Fruit fly (Drosophila melanogaster) whole organism, embryonic: ENCODE results near the gene mrva.

ENCODE experiments used
- Abd-B ChIP-seq: fragments of 200-800 bp; sonication (Bioruptor generic); optimal IDR thresholded peaks from 2 replicates; lab custom pipeline; 2018; ENCODE audit warnings: missing biosample characterization, mild to moderate bottlenecking, missing genetic modification characterization, moderate library complexity
- CG10462 ChIP-seq: fragments of 200-800 bp; sonication (Bioruptor generic); optimal IDR thresholded peaks from 2 replicates; lab custom pipeline; 2016; ENCODE audit warnings: missing biosample characterization, missing genetic modification characterization
- CG11695 ChIP-seq: fragments of 200-800 bp; sonication (Bioruptor generic); IDR thresholded peaks from 3 replicates; pipeline ENCODE4 v1.3.6; 2022; ENCODE audit warnings: missing biosample characterization, missing genetic modification characterization
- CG13287 ChIP-seq: fragments of 200-800 bp; sonication (Bioruptor generic); IDR thresholded peaks from 2 replicates; pipeline ENCODE4 v1.3.6; 2022; ENCODE audit warnings: missing biosample characterization, missing genetic modification characterization; ENCODE audit not compliant: partially characterized antibody
- CG15601 ChIP-seq: fragments of 200-800 bp; sonication (Bioruptor generic); optimal IDR thresholded peaks from 3 replicates; lab custom pipeline; 2019; ENCODE audit warnings: missing biosample characterization, mild to moderate bottlenecking, missing genetic modification characterization, moderate library complexity
- CG1603 ChIP-seq: fragments of 200-800 bp; sonication (Bioruptor generic); optimal IDR thresholded peaks from 2 replicates; lab custom pipeline; 2019; ENCODE audit warnings: missing biosample characterization, mild to moderate bottlenecking, missing genetic modification characterization, moderate library complexity
- CG16813 ChIP-seq: fragments of 200-800 bp; sonication (Bioruptor generic); IDR thresholded peaks from 3 replicates; pipeline ENCODE4 v1.3.6; 2022; ENCODE audit warnings: missing biosample characterization, missing genetic modification characterization; ENCODE audit not compliant: partially characterized antibody
- CG17361 ChIP-seq: fragments of 200-800 bp; sonication (Bioruptor generic); IDR thresholded peaks from 3 replicates; pipeline ENCODE4 v1.3.6; 2022; ENCODE audit warnings: missing biosample characterization, missing genetic modification characterization
- CG2120 ChIP-seq: fragments of 200-800 bp; sonication (Bioruptor generic); optimal IDR thresholded peaks from 3 replicates; lab custom pipeline; 2016; ENCODE audit warnings: missing biosample characterization, missing genetic modification characterization
- CG2202 ChIP-seq: fragments of 200-800 bp; sonication (Bioruptor generic); optimal IDR thresholded peaks from 2 replicates; lab custom pipeline; 2018; ENCODE audit warnings: missing biosample characterization, mild to moderate bottlenecking, missing genetic modification characterization
- CG31224 ChIP-seq: fragments of 200-800 bp; sonication (Bioruptor generic); IDR thresholded peaks from 2 replicates; pipeline ENCODE4 v1.3.6; 2022; ENCODE audit warnings: missing biosample characterization, missing genetic modification characterization
- CG31388 ChIP-seq: fragments of 200-800 bp; sonication (Bioruptor generic); optimal IDR thresholded peaks from 2 replicates; lab custom pipeline; 2016; ENCODE audit warnings: missing biosample characterization, missing genetic modification characterization
- CG34376 ChIP-seq: fragments of 200-800 bp; sonication (Bioruptor generic); optimal IDR thresholded peaks from 2 replicates; lab custom pipeline; 2018; ENCODE audit warnings: missing biosample characterization, mild to moderate bottlenecking, missing genetic modification characterization
- CG6654 ChIP-seq: fragments of 200-800 bp; sonication (Bioruptor generic); optimal IDR thresholded peaks from 2 replicates; lab custom pipeline; 2017; ENCODE audit warnings: missing biosample characterization, mild to moderate bottlenecking, missing genetic modification characterization
- CG7839 ChIP-seq: fragments of 200-800 bp; sonication (Bioruptor generic); optimal IDR thresholded peaks from 3 replicates; lab custom pipeline; 2018; ENCODE audit warnings: missing biosample characterization, mild to moderate bottlenecking, missing genetic modification characterization, moderate library complexity
- CG8290 ChIP-seq, 3 experiments: fragments of 200-800 bp; sonication (Bioruptor generic); optimal IDR thresholded peaks; 2 replicates each; lab custom pipeline; 2016 to 2019; ENCODE audit warnings: missing biosample characterization in 3 of 3, missing genetic modification characterization in 3 of 3, mild to moderate bottlenecking in 2 of 3, moderate library complexity in 1 of 3
- CrebB ChIP-seq: fragments of 200-800 bp; sonication (Bioruptor generic); optimal IDR thresholded peaks from 3 replicates; lab custom pipeline; 2018; ENCODE audit warnings: missing biosample characterization, mild to moderate bottlenecking, missing genetic modification characterization
- D ChIP-seq, 2 experiments: fragments of 200-800 bp in 1 of 2; fragments of >200 bp in 1 of 2; sonication (Bioruptor generic) in 1 of 2; optimal IDR thresholded peaks; 2 replicates in 1 of 2; 3 replicates in 1 of 2; lab custom pipeline; 2017; ENCODE audit warnings: mild to moderate bottlenecking in 1 of 2, missing biosample characterization in 1 of 2, missing genetic modification characterization in 1 of 2, missing genetic modification reagents in 1 of 2
- H15 ChIP-seq: fragments of 200-800 bp; sonication (Bioruptor generic); IDR thresholded peaks from 3 replicates; pipeline ENCODE4 v1.3.6; 2022; ENCODE audit warnings: missing biosample characterization, missing genetic modification characterization
- HLH3B ChIP-seq: fragments of 200-800 bp; sonication (Bioruptor generic); IDR thresholded peaks from 2 replicates; pipeline ENCODE4 v1.3.6; 2022; ENCODE audit warnings: missing biosample characterization, missing genetic modification characterization
- Hey ChIP-seq: fragments of 200-800 bp; sonication (Bioruptor generic); optimal IDR thresholded peaks from 3 replicates; lab custom pipeline; 2018; ENCODE audit warnings: missing biosample characterization, mild to moderate bottlenecking, missing genetic modification characterization
- Hsf ChIP-seq: fragments of 200-800 bp; sonication (Bioruptor generic); optimal IDR thresholded peaks from 3 replicates; lab custom pipeline; 2016; ENCODE audit warnings: missing biosample characterization, missing genetic modification characterization
- MBD-R2 ChIP-seq: fragments of 200-800 bp; sonication (Bioruptor generic); IDR thresholded peaks from 2 replicates; pipeline ENCODE4 v1.3.6; 2022; ENCODE audit warnings: missing biosample characterization, missing genetic modification characterization
- Nf-YC ChIP-seq: fragments of 200-800 bp; optimal IDR thresholded peaks from 3 replicates; lab custom pipeline; 2019; ENCODE audit warnings: missing biosample characterization, mild to moderate bottlenecking, missing genetic modification characterization, moderate library complexity
- Oli ChIP-seq: fragments of 200-800 bp; sonication (Bioruptor generic); optimal IDR thresholded peaks from 2 replicates; lab custom pipeline; 2018; ENCODE audit warnings: missing biosample characterization, mild to moderate bottlenecking, missing genetic modification characterization, moderate library complexity
- Poxn ChIP-seq: fragments of 200-800 bp; sonication (Bioruptor generic); IDR thresholded peaks from 2 replicates; pipeline ENCODE4 v1.3.6; 2022; ENCODE audit warnings: missing biosample characterization, missing genetic modification characterization
- Ptx1 ChIP-seq: fragments of 200-800 bp; sonication (Bioruptor generic); IDR thresholded peaks from 2 replicates; pipeline ENCODE4 v1.3.6; 2022; ENCODE audit warnings: missing biosample characterization, missing genetic modification characterization
- Sox102F ChIP-seq: fragments of 200-800 bp; sonication (Bioruptor generic); optimal IDR thresholded peaks from 2 replicates; lab custom pipeline; 2018; ENCODE audit warnings: missing biosample characterization, mild to moderate bottlenecking, missing genetic modification characterization, moderate library complexity
- Xbp1 ChIP-seq: fragments of 200-800 bp; sonication (Bioruptor generic); optimal IDR thresholded peaks from 3 replicates; lab custom pipeline; 2016; ENCODE audit warnings: missing biosample characterization, mild to moderate bottlenecking, missing genetic modification characterization
- Xrp1 ChIP-seq: fragments of 200-800 bp; sonication (Bioruptor generic); IDR thresholded peaks from 2 replicates; pipeline ENCODE4 v1.3.6; 2022; ENCODE audit warnings: missing biosample characterization, missing genetic modification characterization
- abd-A ChIP-seq: fragments of 200-800 bp; sonication (Bioruptor generic); optimal IDR thresholded peaks from 3 replicates; lab custom pipeline; 2019; ENCODE audit warnings: missing biosample characterization, mild to moderate bottlenecking, missing genetic modification characterization, moderate library complexity
- caup ChIP-seq: fragments of 200-800 bp; sonication (Bioruptor generic); optimal IDR thresholded peaks from 3 replicates; lab custom pipeline; 2017; ENCODE audit warnings: missing biosample characterization, mild to moderate bottlenecking, missing genetic modification characterization, moderate library complexity; ENCODE audit not compliant: severe bottlenecking
- cg ChIP-seq: fragments of 200-800 bp; sonication (Bioruptor generic); optimal IDR thresholded peaks from 3 replicates; lab custom pipeline; 2019; ENCODE audit warnings: missing biosample characterization, mild to moderate bottlenecking, missing genetic modification characterization, moderate library complexity
- crp ChIP-seq, 2 experiments: fragments of 200-800 bp; sonication (Bioruptor generic); optimal IDR thresholded peaks; 2 replicates in 1 of 2; 3 replicates in 1 of 2; lab custom pipeline; 2017; ENCODE audit warnings: missing biosample characterization in 2 of 2, missing genetic modification characterization in 2 of 2, mild to moderate bottlenecking in 1 of 2, moderate library complexity in 1 of 2
- en ChIP-seq: fragments of 200-800 bp; sonication (Bioruptor generic); optimal IDR thresholded peaks from 2 replicates; lab custom pipeline; 2016; ENCODE audit warnings: missing biosample characterization, missing genetic modification characterization
- fd102C ChIP-seq: fragments of 200-800 bp; sonication (Bioruptor generic); optimal IDR thresholded peaks from 2 replicates; lab custom pipeline; 2018; ENCODE audit warnings: missing biosample characterization, mild to moderate bottlenecking, missing genetic modification characterization, moderate library complexity
- gro ChIP-seq: fragments of 200-800 bp; sonication (Bioruptor generic); optimal IDR thresholded peaks from 2 replicates; lab custom pipeline; 2016; ENCODE audit warnings: missing biosample characterization, missing genetic modification characterization
- hb ChIP-seq: fragments of 200-800 bp; sonication (Bioruptor generic); IDR thresholded peaks from 3 replicates; pipeline ENCODE4 v1.3.6; 2022; ENCODE audit warnings: missing biosample characterization, missing genetic modification characterization; ENCODE audit not compliant: partially characterized antibody
- insv ChIP-seq, 2 experiments: fragments of 200-800 bp; sonication (Bioruptor generic); optimal IDR thresholded peaks; 3 replicates each; lab custom pipeline; 2016 to 2018; ENCODE audit warnings: missing biosample characterization in 2 of 2, missing genetic modification characterization in 2 of 2
- knrl ChIP-seq: fragments of 200-800 bp; sonication (Bioruptor generic); IDR thresholded peaks from 3 replicates; pipeline ENCODE4 v1.3.6; 2022; ENCODE audit warnings: missing biosample characterization, missing genetic modification characterization; ENCODE audit not compliant: partially characterized antibody
- nau ChIP-seq: fragments of 200-800 bp; sonication (Bioruptor generic); optimal IDR thresholded peaks from 3 replicates; lab custom pipeline; 2017; ENCODE audit warnings: missing biosample characterization, mild to moderate bottlenecking, missing genetic modification characterization, missing genetic modification reagents
- nom ChIP-seq: fragments of 200-800 bp; sonication (Bioruptor generic); optimal IDR thresholded peaks from 2 replicates; lab custom pipeline; 2017; ENCODE audit warnings: missing biosample characterization, missing genetic modification characterization, mild to moderate bottlenecking, moderate library complexity, missing genetic modification reagents
- pfk ChIP-seq: fragments of 200-800 bp; sonication (Bioruptor generic); optimal IDR thresholded peaks from 2 replicates; lab custom pipeline; 2018; ENCODE audit warnings: missing biosample characterization, mild to moderate bottlenecking, missing genetic modification characterization, moderate library complexity
- pum ChIP-seq: fragments of 200-800 bp; sonication (Bioruptor generic); optimal IDR thresholded peaks from 2 replicates; lab custom pipeline; 2016; ENCODE audit warnings: missing biosample characterization, missing genetic modification characterization
- sr ChIP-seq: fragments of 200-800 bp; sonication (Bioruptor generic); IDR thresholded peaks from 3 replicates; pipeline ENCODE4 v1.3.6; 2022; ENCODE audit warnings: missing biosample characterization, missing genetic modification characterization
- wor ChIP-seq: fragments of 200-800 bp; sonication (Bioruptor generic); IDR thresholded peaks from 2 replicates; pipeline ENCODE4 v1.3.6; 2022; ENCODE audit warnings: missing biosample characterization, missing genetic modification characterization
- z ChIP-seq: fragments of 200-800 bp; sonication (Bioruptor generic); IDR thresholded peaks from 3 replicates; pipeline ENCODE4 v1.3.6; 2022; ENCODE audit warnings: missing biosample characterization, missing genetic modification characterization

The mrva gene

dm6 chr3L:7328567-7329253 is at the start of gene mrva, which contains the start of the genes CG42307 and mus312 (continued):
- TF ChIP-seq CG7839 = no peak
- TF ChIP-seq nau (GFP tag; lab: Kevin White, UChicago) = no peak
- TF ChIP-seq Xrp1 = peak; percentile 87
- no peak for TF ChIP-seq sr (GFP tag; lab: Robert Waterston, UW)
- peak; percentile 91 for TF ChIP-seq Nf-YC (tag; lab: Kevin White, UChicago)
- TF ChIP-seq en (GFP tag; lab: Kevin White, UChicago) = no peak
- TF ChIP-seq Oli = peak; percentile 89
- peak; percentile 52 for TF ChIP-seq CG13287
- TF ChIP-seq HLH3B (GFP tag; lab: Robert Waterston, UW) = peak; percentile 74
- no peak for TF ChIP-seq z (GFP tag; lab: Robert Waterston, UW)
- peak; percentile 86 for TF ChIP-seq Xbp1 (GFP tag; lab: Kevin White, UChicago)
- TF ChIP-seq H15 (GFP tag; lab: Robert Waterston, UW) = peak; percentile 77
- peak; percentile 93 for TF ChIP-seq CG15601 (tag; lab: Kevin White, UChicago)
- TF ChIP-seq CrebB (tag; lab: Kevin White, UChicago) = peak; percentile 58
- peak; percentile 96 for TF ChIP-seq CG17361
- TF ChIP-seq caup (GFP tag; lab: Kevin White, UChicago) = peak; percentile 75
- peak; percentile 90 for TF ChIP-seq Ptx1 (GFP tag; lab: Robert Waterston, UW)
- peak; percentile 72 for TF ChIP-seq CG10462
- TF ChIP-seq hb = no peak
- peak; percentile 90 for TF ChIP-seq Abd-B
- peak; percentile 84 for TF ChIP-seq MBD-R2 (GFP tag; lab: Robert Waterston, UW)
- TF ChIP-seq CG31388 (GFP tag; lab: Kevin White, UChicago) = peak; percentile 69
- TF ChIP-seq fd102C = no peak
- 0 out of 3 replicates have a peak, but pooled peaks have one; percentile 21 for TF ChIP-seq knrl
- TF ChIP-seq CG16813 (GFP tag; lab: Robert Waterston, UW) = no peak
- no peak for TF ChIP-seq CG1603 (tag; lab: Kevin White, UChicago)
- TF ChIP-seq gro (GFP tag; lab: Kevin White, UChicago) = no peak
- peak; percentile 48 for TF ChIP-seq CG34376 (GFP tag; lab: Kevin White, UChicago)
- peak; percentile 78 for TF ChIP-seq CG31224 (GFP tag; lab: Robert Waterston, UW)
- no peak for TF ChIP-seq CG6654 (GFP tag; lab: Kevin White, UChicago)
- peak; percentile 5 for TF ChIP-seq pfk (GFP tag; lab: Kevin White, UChicago)
- peak in 1 of 2 experiments; percentile 75 for TF ChIP-seq insv (GFP tag; optimal IDR thresholded peaks at IDR 0.05; lab: Kevin White, UChicago)
- TF ChIP-seq Poxn (GFP tag; lab: Robert Waterston, UW) = peak; percentile 27; the same call in 1 of the 2 replicates
- TF ChIP-seq CG11695 (GFP tag; lab: Robert Waterston, UW) = peak; percentile 83
- no peak for TF ChIP-seq Hey
- no peak for TF ChIP-seq D (optimal IDR thresholded peaks at IDR 0.05; lab: Kevin White, UChicago)
- TF ChIP-seq D (GFP tag; optimal IDR thresholded peaks at IDR 0.05; lab: Kevin White, UChicago) = peak; percentile 83
- TF ChIP-seq wor = peak; percentile 76
- peak; percentile 78 for TF ChIP-seq nom (GFP tag; lab: Kevin White, UChicago)
- TF ChIP-seq CG2202 (tag; lab: Kevin White, UChicago) = peak; percentile 66
- TF ChIP-seq cg (GFP tag; lab: Kevin White, UChicago) = no peak
- peak; percentile 66 for TF ChIP-seq CG8290 (GFP tag; optimal IDR thresholded peaks at IDR 0.05; lab: Kevin White, UChicago)
- TF ChIP-seq CG8290 (tag; optimal IDR thresholded peaks at IDR 0.05; lab: Kevin White, UChicago) = no peak
- TF ChIP-seq abd-A (tag; lab: Kevin White, UChicago) = no peak
- peak; percentile 60 for TF ChIP-seq Hsf
- peak; percentile 45 for TF ChIP-seq pum
- TF ChIP-seq Sox102F (GFP tag; lab: Kevin White, UChicago) = no peak
- peak; percentile 75 for TF ChIP-seq CG2120 (GFP tag; lab: Kevin White, UChicago)
- TF ChIP-seq crp (GFP tag; optimal IDR thresholded peaks at IDR 0.05; lab: Kevin White, UChicago) = peak; percentile 82 to 96
